Worm (Caenorhabditis elegans): ENCODE data around the gene srd-15.

The srd-15 gene

ce11 chrV:5930588-5930987, 24.4 kb upstream of the srd-15 start, which contains the start of gene galt-1:
galt-1 (plus strand) TSS chrV:5930905.
- no peak for TF ChIP-seq med-1 (GFP tag; optimal IDR thresholded peaks at IDR 0.05; ENCODE audit: insufficient read depth)
- no peak for TF ChIP-seq T22C8.4 (GFP tag; IDR thresholded peaks at IDR 0.05)
- no peak for TF ChIP-seq tab-1 (GFP tag; IDR thresholded peaks at IDR 0.05)
- no peak for TF ChIP-seq ref-1 (GFP tag; conservative IDR thresholded peaks at IDR 0.05)
- no peak for TF ChIP-seq flt-1 (GFP tag; IDR thresholded peaks at IDR 0.05)
- no peak for TF ChIP-seq ztf-23 (GFP tag; IDR thresholded peaks at IDR 0.05)
- TF ChIP-seq cog-1 (tag; optimal IDR thresholded peaks at IDR 0.05): no peak
- no peak for TF ChIP-seq ztf-29 (GFP tag; IDR thresholded peaks at IDR 0.05)
- no peak for TF ChIP-seq klf-2 (GFP tag; conservative IDR thresholded peaks at IDR 0.05)

DNA sequence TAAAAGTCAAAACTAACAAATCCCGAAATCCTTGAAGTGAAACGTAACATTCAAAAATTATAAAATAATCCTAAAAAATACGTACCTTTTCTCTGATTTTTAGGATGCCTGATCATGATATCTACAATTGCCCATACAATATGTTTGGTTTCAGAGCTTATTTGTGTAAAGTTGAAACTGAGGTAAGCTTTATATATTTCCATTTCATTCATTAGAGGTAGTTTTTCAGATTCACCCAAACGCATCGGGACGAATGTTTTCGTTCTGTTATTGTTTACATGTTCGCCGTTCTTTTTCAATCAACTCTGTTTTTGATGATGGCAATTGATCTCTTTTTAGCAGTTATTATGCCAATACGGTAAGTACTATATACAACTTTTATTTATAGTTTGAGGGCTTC, 21.9 kb upstream of the srd-15 start:
- TF ChIP-seq T22C8.4 (GFP tag; IDR thresholded peaks at IDR 0.05): no peak
- TF ChIP-seq tab-1 (GFP tag; IDR thresholded peaks at IDR 0.05): no peak
- no peak for TF ChIP-seq klf-2 (GFP tag; conservative IDR thresholded peaks at IDR 0.05)
- TF ChIP-seq ztf-23 (GFP tag; IDR thresholded peaks at IDR 0.05): no peak
- TF ChIP-seq ref-1 (GFP tag; conservative IDR thresholded peaks at IDR 0.05): no peak
- TF ChIP-seq cog-1 (tag; optimal IDR thresholded peaks at IDR 0.05): no peak
- no peak for TF ChIP-seq ztf-29 (GFP tag; IDR thresholded peaks at IDR 0.05)
- no peak for TF ChIP-seq med-1 (GFP tag; optimal IDR thresholded peaks at IDR 0.05; ENCODE audit: insufficient read depth)
- no peak for TF ChIP-seq flt-1 (GFP tag; IDR thresholded peaks at IDR 0.05)

- TF ChIP-seq klf-2 (GFP tag; conservative IDR thresholded peaks at IDR 0.05): no peak
- no peak for TF ChIP-seq cog-1 (tag; optimal IDR thresholded peaks at IDR 0.05)
- TF ChIP-seq T22C8.4 (GFP tag; IDR thresholded peaks at IDR 0.05): no peak
- TF ChIP-seq tab-1 (GFP tag; IDR thresholded peaks at IDR 0.05): no peak
Observed at ce11 chrV:5927347-5927746, 21.2 kb upstream of the srd-15 start, which contains the start of gene srsx-17. srsx-17 (plus strand) TSS chrV:5927647.

DNA sequence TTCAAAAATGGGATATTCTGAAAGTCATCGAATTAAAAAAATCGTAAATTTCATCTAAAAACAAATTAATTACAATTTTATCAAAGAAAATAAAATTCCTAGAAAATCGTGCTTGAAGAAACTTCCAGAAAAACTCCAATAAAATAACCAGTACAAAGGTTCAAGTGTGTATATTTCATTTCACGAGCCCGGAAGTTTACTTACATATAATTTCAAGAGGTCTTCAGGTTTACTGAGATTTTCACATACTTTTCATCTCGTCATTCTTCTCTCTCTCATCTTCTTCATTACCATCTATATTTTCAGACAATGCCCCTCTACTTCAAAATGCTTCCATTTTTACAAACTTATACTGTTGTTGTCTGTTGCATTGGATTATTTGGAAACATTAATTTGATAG, 16.1 kb upstream of the srd-15 start, which contains the start of gene srsx-18:
srsx-18 (plus strand) TSS at position 301 of the 400 bp plus-strand sequence.
- no peak for TF ChIP-seq flt-1 (GFP tag; IDR thresholded peaks at IDR 0.05)
- no peak for TF ChIP-seq klf-2 (GFP tag; conservative IDR thresholded peaks at IDR 0.05)
- TF ChIP-seq tab-1 (GFP tag; IDR thresholded peaks at IDR 0.05): no peak
- no peak for TF ChIP-seq med-1 (GFP tag; optimal IDR thresholded peaks at IDR 0.05; ENCODE audit: insufficient read depth)

- TF ChIP-seq cog-1 (tag; optimal IDR thresholded peaks at IDR 0.05): no peak
- TF ChIP-seq ztf-29 (GFP tag; IDR thresholded peaks at IDR 0.05): no peak
- no peak for TF ChIP-seq med-1 (GFP tag; optimal IDR thresholded peaks at IDR 0.05; ENCODE audit: insufficient read depth)
- no peak for TF ChIP-seq T22C8.4 (GFP tag; IDR thresholded peaks at IDR 0.05)
- no peak for TF ChIP-seq tab-1 (GFP tag; IDR thresholded peaks at IDR 0.05)
- no peak for TF ChIP-seq flt-1 (GFP tag; IDR thresholded peaks at IDR 0.05)
- TF ChIP-seq ztf-23 (GFP tag; IDR thresholded peaks at IDR 0.05): no peak
- TF ChIP-seq klf-2 (GFP tag; conservative IDR thresholded peaks at IDR 0.05): no peak
- no peak for TF ChIP-seq ref-1 (GFP tag; conservative IDR thresholded peaks at IDR 0.05)
Observed at ce11 chrV:5921761-5922160, 15.6 kb upstream of the srd-15 start.

- TF ChIP-seq cog-1 (tag; optimal IDR thresholded peaks at IDR 0.05) (no peak), T22C8.4 (GFP tag; IDR thresholded peaks at IDR 0.05) (no peak), ztf-23 (GFP tag; IDR thresholded peaks at IDR 0.05) (no peak), klf-2 (GFP tag; conservative IDR thresholded peaks at IDR 0.05) (no peak), flt-1 (GFP tag; IDR thresholded peaks at IDR 0.05) (no peak), tab-1 (GFP tag; IDR thresholded peaks at IDR 0.05) (no peak), ref-1 (GFP tag; conservative IDR thresholded peaks at IDR 0.05) (no peak)
Observed at ce11 chrV:5919887-5920286, 13.7 kb upstream of the srd-15 start, which contains the start of gene C04E6.12. C04E6.12 (minus strand) TSS chrV:5919987.

DNA sequence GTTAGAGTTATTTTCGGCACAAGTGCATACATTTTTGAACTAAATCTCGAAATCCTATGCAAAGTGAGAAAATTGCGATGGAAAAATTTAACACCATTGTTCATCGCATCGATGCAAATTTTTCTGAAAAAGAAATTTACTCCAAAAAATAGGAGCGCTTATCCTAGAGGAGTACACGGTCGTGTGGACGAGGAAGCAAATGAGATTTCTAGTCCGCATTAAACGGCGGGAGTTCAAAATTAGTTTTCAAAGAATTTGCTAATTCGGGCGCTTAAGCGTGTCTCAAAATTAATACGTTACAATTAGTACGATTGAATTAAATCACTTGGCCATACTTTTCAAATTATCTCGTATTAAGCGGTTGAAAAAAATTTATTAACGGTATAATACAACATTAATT, 11.6 kb upstream of the srd-15 start, which contains the start of gene lrpr-1:
lrpr-1 (minus strand) TSS at position 185 of the 400 bp plus-strand sequence.
- peak; percentile 72; the same call in 1 of the 2 replicates for TF ChIP-seq ztf-23 (GFP tag; IDR thresholded peaks at IDR 0.05)
- TF ChIP-seq klf-2 (GFP tag; conservative IDR thresholded peaks at IDR 0.05): 0 out of 2 replicates have a peak, but pooled peaks have one; percentile 49
- TF ChIP-seq flt-1 (GFP tag; IDR thresholded peaks at IDR 0.05): peak; percentile 79
- no peak for TF ChIP-seq ztf-29 (GFP tag; IDR thresholded peaks at IDR 0.05)
- peak; percentile 47 for TF ChIP-seq cog-1 (tag; optimal IDR thresholded peaks at IDR 0.05)

DNA sequence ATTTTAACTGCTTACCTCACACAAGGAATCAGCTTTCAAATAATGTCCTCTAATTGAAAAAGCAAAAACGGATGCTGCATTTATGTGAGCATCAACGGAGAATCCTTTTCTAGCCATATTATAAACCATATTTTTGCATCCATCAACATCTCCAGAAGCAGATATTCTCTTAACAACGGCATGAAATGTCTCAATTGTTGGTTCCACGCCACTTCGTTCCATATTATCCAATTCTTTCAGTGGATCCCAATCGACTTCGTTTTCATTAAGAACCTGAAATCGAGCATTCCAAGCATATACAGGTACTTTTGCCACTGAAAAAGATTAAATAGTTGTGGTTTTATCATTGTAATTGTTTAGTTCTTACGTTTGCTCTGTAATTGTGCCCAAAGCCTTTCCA, 10.7 kb upstream of the srd-15 start:
- TF ChIP-seq ztf-23 (GFP tag; IDR thresholded peaks at IDR 0.05) (no peak), tab-1 (GFP tag; IDR thresholded peaks at IDR 0.05) (no peak), ref-1 (GFP tag; conservative IDR thresholded peaks at IDR 0.05) (no peak), flt-1 (GFP tag; IDR thresholded peaks at IDR 0.05) (no peak), ztf-29 (GFP tag; IDR thresholded peaks at IDR 0.05) (no peak), T22C8.4 (GFP tag; IDR thresholded peaks at IDR 0.05) (no peak), cog-1 (tag; optimal IDR thresholded peaks at IDR 0.05) (no peak), klf-2 (GFP tag; conservative IDR thresholded peaks at IDR 0.05) (no peak), med-1 (GFP tag; optimal IDR thresholded peaks at IDR 0.05; ENCODE audit: insufficient read depth) (no peak)

- TF ChIP-seq klf-2 (GFP tag; conservative IDR thresholded peaks at IDR 0.05) (no peak), ztf-29 (GFP tag; IDR thresholded peaks at IDR 0.05) (no peak), T22C8.4 (GFP tag; IDR thresholded peaks at IDR 0.05) (no peak), ztf-23 (GFP tag; IDR thresholded peaks at IDR 0.05) (no peak), tab-1 (GFP tag; IDR thresholded peaks at IDR 0.05) (no peak), ref-1 (GFP tag; conservative IDR thresholded peaks at IDR 0.05) (no peak), med-1 (GFP tag; optimal IDR thresholded peaks at IDR 0.05; ENCODE audit: insufficient read depth) (no peak), cog-1 (tag; optimal IDR thresholded peaks at IDR 0.05) (no peak), flt-1 (GFP tag; IDR thresholded peaks at IDR 0.05) (no peak)
Observed at ce11 chrV:5912426-5912825, 6.3 kb upstream of the srd-15 start, which contains the start of gene C04E6.13. C04E6.13 (plus strand) TSS chrV:5912726.

DNA sequence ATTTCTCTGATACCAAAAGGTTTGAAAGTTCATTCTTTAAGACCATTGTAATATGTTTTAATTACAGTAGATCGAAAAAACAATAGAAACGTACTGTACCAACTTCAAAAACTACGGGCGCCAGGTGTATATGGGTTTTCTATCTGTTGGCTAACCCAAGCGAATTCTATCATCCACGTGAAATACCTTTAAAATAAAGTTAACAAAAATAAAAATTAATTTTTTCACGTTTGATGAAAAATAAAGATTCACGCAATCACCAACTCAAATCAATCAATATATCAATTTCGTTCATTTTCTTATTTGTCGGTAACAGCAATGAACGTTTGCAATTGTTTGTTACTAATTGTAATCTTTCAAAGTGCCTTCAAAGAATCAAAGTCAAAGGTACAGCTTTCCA, 938 bp upstream of the srd-15 start, which contains the start of gene C04E6.4:
C04E6.4 (plus strand) TSS at position 301 of the 400 bp plus-strand sequence.
- TF ChIP-seq med-1 (GFP tag; optimal IDR thresholded peaks at IDR 0.05; ENCODE audit: insufficient read depth) (no peak), cog-1 (tag; optimal IDR thresholded peaks at IDR 0.05) (no peak), tab-1 (GFP tag; IDR thresholded peaks at IDR 0.05) (no peak), ref-1 (GFP tag; conservative IDR thresholded peaks at IDR 0.05) (no peak), T22C8.4 (GFP tag; IDR thresholded peaks at IDR 0.05) (no peak), flt-1 (GFP tag; IDR thresholded peaks at IDR 0.05) (no peak), ztf-23 (GFP tag; IDR thresholded peaks at IDR 0.05) (no peak), klf-2 (GFP tag; conservative IDR thresholded peaks at IDR 0.05) (no peak), ztf-29 (GFP tag; IDR thresholded peaks at IDR 0.05) (no peak)

Data from whole organism, midembryonic.